Worm (Caenorhabditis elegans): Measurements from ENCODE around the gene pals-17.

DNA sequence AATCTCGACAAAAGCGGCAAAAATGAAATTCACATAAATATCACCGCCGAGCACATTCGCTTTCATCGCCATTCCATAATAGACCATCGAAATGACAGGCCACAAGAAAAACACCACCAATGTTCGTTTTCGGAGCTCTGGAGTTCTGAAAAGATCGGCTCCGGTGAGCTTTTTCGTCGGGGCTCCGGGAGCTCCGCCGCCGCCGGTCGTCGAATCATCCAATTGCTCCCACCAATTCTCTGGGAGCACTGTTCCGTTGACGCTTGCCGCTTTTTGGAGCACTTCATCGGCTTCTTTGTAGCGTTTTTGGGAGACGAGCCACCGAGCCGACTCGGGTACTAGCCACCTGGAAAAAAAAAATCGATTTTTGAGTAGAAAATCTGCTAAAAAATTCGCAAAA lies 29.8 kb upstream of the pals-17 start:
- TF ChIP-seq B0310.2 (tag; optimal IDR thresholded peaks at IDR 0.05) (no peak), tra-4 (tag; optimal IDR thresholded peaks at IDR 0.05) (no peak), ama-1 (optimal IDR thresholded peaks at IDR 0.05) (no peak), pes-1 (GFP tag; IDR thresholded peaks at IDR 0.05) (no peak), tbx-11 (GFP tag; IDR thresholded peaks at IDR 0.05) (no peak), ets-7 (tag; optimal IDR thresholded peaks at IDR 0.05) (no peak), ceh-13 (GFP tag; optimal IDR thresholded peaks at IDR 0.05) (no peak), flt-1 (GFP tag; IDR thresholded peaks at IDR 0.05) (no peak), sea-1 (GFP tag; conservative IDR thresholded peaks at IDR 0.05) (no peak), hmbx-1 (tag; optimal IDR thresholded peaks at IDR 0.05) (no peak), ceh-36 (tag; optimal IDR thresholded peaks at IDR 0.05) (no peak)
